Fruit fly (Drosophila melanogaster) whole organism, prepupa: ENCODE data around the gene Socs16D.

Source experiments
- CG10631 ChIP-seq: fragments of 200-800 bp; sonication (Bioruptor generic); optimal IDR thresholded peaks from 2 replicates; lab custom pipeline; 2016; ENCODE audit warnings: missing biosample characterization, missing genetic modification characterization
- CG10669 ChIP-seq: fragments of 200-800 bp; sonication (Bioruptor generic); optimal IDR thresholded peaks from 3 replicates; lab custom pipeline; 2018; ENCODE audit warnings: missing biosample characterization, mild to moderate bottlenecking, missing genetic modification characterization, moderate library complexity
- CG11762 ChIP-seq: fragments of 200-800 bp; sonication (Bioruptor generic); optimal IDR thresholded peaks from 3 replicates; lab custom pipeline; 2016; ENCODE audit warnings: missing biosample characterization, missing genetic modification characterization; ENCODE audit not compliant: insufficient read depth
- CG11902 ChIP-seq: fragments of 200-800 bp; sonication (Bioruptor generic); optimal IDR thresholded peaks from 3 replicates; lab custom pipeline; 2016; ENCODE audit warnings: missing biosample characterization, missing genetic modification characterization
- CG15336 ChIP-seq: fragments of 200-800 bp; sonication (Bioruptor generic); IDR thresholded peaks from 2 replicates; pipeline ENCODE4 v1.3.6; 2022; ENCODE audit warnings: missing biosample characterization, missing genetic modification characterization
- CG16779 ChIP-seq: fragments of 200-800 bp; sonication (Bioruptor generic); optimal IDR thresholded peaks from 3 replicates; lab custom pipeline; 2017; ENCODE audit warnings: missing biosample characterization, mild to moderate bottlenecking, missing genetic modification characterization
- CG3032 ChIP-seq: fragments of 200-800 bp; optimal IDR thresholded peaks from 2 replicates; lab custom pipeline; 2019; ENCODE audit warnings: missing biosample characterization, mild to moderate bottlenecking, missing genetic modification characterization, moderate library complexity
- CG31627 ChIP-seq: fragments of 200-800 bp; sonication (Bioruptor generic); optimal IDR thresholded peaks from 3 replicates; lab custom pipeline; 2016; ENCODE audit warnings: missing biosample characterization, missing genetic modification characterization
- CG3919 ChIP-seq: fragments of 200-800 bp; sonication (Bioruptor generic); optimal IDR thresholded peaks from 3 replicates; lab custom pipeline; 2016; ENCODE audit warnings: missing biosample characterization, missing genetic modification characterization
- CG4318 ChIP-seq: fragments of 200-800 bp; sonication (Bioruptor generic); optimal IDR thresholded peaks from 3 replicates; lab custom pipeline; 2017; ENCODE audit warnings: missing biosample characterization, mild to moderate bottlenecking, missing genetic modification characterization
- CG6163 ChIP-seq: fragments of 200-800 bp; sonication (Bioruptor generic); IDR thresholded peaks from 3 replicates; pipeline ENCODE4 v1.3.6; 2022; ENCODE audit warnings: missing biosample characterization, missing genetic modification characterization
- CG6276 ChIP-seq: fragments of 200-800 bp; sonication (Bioruptor generic); optimal IDR thresholded peaks from 2 replicates; lab custom pipeline; 2017; ENCODE audit warnings: missing biosample characterization, mild to moderate bottlenecking, missing genetic modification characterization
- CG6792 ChIP-seq: fragments of 200-800 bp; sonication (Bioruptor generic); optimal IDR thresholded peaks from 3 replicates; lab custom pipeline; 2016; ENCODE audit warnings: missing biosample characterization, missing genetic modification characterization
- CG6808 ChIP-seq: fragments of 200-800 bp; sonication (Bioruptor generic); optimal IDR thresholded peaks from 3 replicates; lab custom pipeline; 2017; ENCODE audit warnings: missing biosample characterization, missing genetic modification characterization, mild to moderate bottlenecking, moderate library complexity, missing genetic modification reagents
- CG7368 ChIP-seq: fragments of 200-800 bp; sonication (Bioruptor generic); optimal IDR thresholded peaks from 3 replicates; lab custom pipeline; 2016; ENCODE audit warnings: missing biosample characterization, missing genetic modification characterization
- CG8119 ChIP-seq: fragments of 200-800 bp; sonication (Bioruptor generic); IDR thresholded peaks from 3 replicates; pipeline ENCODE4 v1.3.6; 2022; ENCODE audit warnings: missing biosample characterization, missing genetic modification characterization
- CG8319 ChIP-seq: fragments of 200-800 bp; sonication (Bioruptor generic); optimal IDR thresholded peaks from 3 replicates; lab custom pipeline; 2016; ENCODE audit warnings: missing biosample characterization, missing genetic modification characterization
- CG8632 ChIP-seq: fragments of 200-800 bp; sonication (Bioruptor generic); optimal IDR thresholded peaks from 3 replicates; lab custom pipeline; 2016; ENCODE audit warnings: missing biosample characterization, missing genetic modification characterization
- CG9139 ChIP-seq: fragments of 200-800 bp; sonication (Bioruptor generic); optimal IDR thresholded peaks from 3 replicates; lab custom pipeline; 2017; ENCODE audit warnings: missing biosample characterization, mild to moderate bottlenecking, missing genetic modification characterization
- Eip78C ChIP-seq: fragments of 200-800 bp; sonication (Bioruptor generic); peaks from one replicate; lab custom pipeline; 2016; ENCODE audit warnings: missing biosample characterization, missing genetic modification characterization
- Eip93F ChIP-seq: fragments of 200-800 bp; sonication (Bioruptor generic); optimal IDR thresholded peaks from 2 replicates; lab custom pipeline; 2016; ENCODE audit warnings: missing biosample characterization, mild to moderate bottlenecking, missing genetic modification characterization
- Ets21C ChIP-seq: fragments of 200-800 bp; sonication (Bioruptor generic); optimal IDR thresholded peaks from 3 replicates; lab custom pipeline; 2016; ENCODE audit warnings: missing biosample characterization, missing genetic modification characterization
- Ets96B ChIP-seq: fragments of 200-800 bp; optimal IDR thresholded peaks from 2 replicates; lab custom pipeline; 2019; ENCODE audit warnings: missing biosample characterization, mild to moderate bottlenecking, missing genetic modification characterization, moderate library complexity
- Hr39 ChIP-seq: fragments of 200-800 bp; sonication (Bioruptor generic); optimal IDR thresholded peaks from 2 replicates; lab custom pipeline; 2016; ENCODE audit warnings: missing biosample characterization, missing genetic modification characterization
- Lpt ChIP-seq: fragments of 200-800 bp; sonication (Bioruptor generic); optimal IDR thresholded peaks from 3 replicates; lab custom pipeline; 2016; ENCODE audit warnings: missing biosample characterization, missing genetic modification characterization
- OdsH ChIP-seq: fragments of 200-800 bp; sonication (Bioruptor generic); optimal IDR thresholded peaks from 3 replicates; lab custom pipeline; 2016; ENCODE audit warnings: missing biosample characterization, missing genetic modification characterization
- Sox15 ChIP-seq: fragments of 200-800 bp; sonication (Bioruptor generic); optimal IDR thresholded peaks from 3 replicates; lab custom pipeline; 2016; ENCODE audit warnings: missing biosample characterization, missing genetic modification characterization
- achi ChIP-seq: fragments of 200-800 bp; sonication (Bioruptor generic); optimal IDR thresholded peaks from 3 replicates; lab custom pipeline; 2016; ENCODE audit warnings: missing biosample characterization, missing genetic modification characterization
- acj6 ChIP-seq: fragments of 200-800 bp; sonication (Bioruptor generic); optimal IDR thresholded peaks from 3 replicates; lab custom pipeline; 2016; ENCODE audit warnings: missing biosample characterization, missing genetic modification characterization
- cyc ChIP-seq: fragments of 200-800 bp; sonication (Bioruptor generic); optimal IDR thresholded peaks from 3 replicates; lab custom pipeline; 2016; ENCODE audit warnings: missing biosample characterization, missing genetic modification characterization
- dac ChIP-seq: fragments of 200-800 bp; sonication (Bioruptor generic); optimal IDR thresholded peaks from 2 replicates; lab custom pipeline; 2017; ENCODE audit warnings: missing biosample characterization, mild to moderate bottlenecking, missing genetic modification characterization
- eg ChIP-seq: fragments of 200-800 bp; sonication (Bioruptor generic); IDR thresholded peaks from 3 replicates; pipeline ENCODE4 v1.3.6; 2022; ENCODE audit warnings: missing biosample characterization, missing genetic modification characterization
- esn ChIP-seq: fragments of 200-800 bp; sonication (Bioruptor generic); optimal IDR thresholded peaks from 2 replicates; lab custom pipeline; 2016; ENCODE audit warnings: missing biosample characterization, mild to moderate bottlenecking, missing genetic modification characterization, moderate library complexity
- fd85E ChIP-seq: fragments of 200-800 bp; sonication (Bioruptor generic); optimal IDR thresholded peaks from 3 replicates; lab custom pipeline; 2016; ENCODE audit warnings: missing biosample characterization, missing genetic modification characterization
- fkh ChIP-seq: fragments of 200-800 bp; sonication (Bioruptor generic); optimal IDR thresholded peaks from 3 replicates; lab custom pipeline; 2017; ENCODE audit warnings: missing biosample characterization, mild to moderate bottlenecking, missing genetic modification characterization, moderate library complexity
- net ChIP-seq: fragments of 200-800 bp; sonication (Bioruptor generic); optimal IDR thresholded peaks from 3 replicates; lab custom pipeline; 2016; ENCODE audit warnings: missing biosample characterization, missing genetic modification characterization
- salr ChIP-seq, 2 experiments: fragments of 200-800 bp; sonication (Bioruptor generic); optimal IDR thresholded peaks; 3 replicates each; lab custom pipeline; 2016 to 2018; ENCODE audit warnings: missing biosample characterization in 2 of 2, missing genetic modification characterization in 2 of 2, mild to moderate bottlenecking in 1 of 2
- ss ChIP-seq, 2 experiments: fragments of 200-800 bp; sonication (Bioruptor generic); optimal IDR thresholded peaks; 2 replicates in 1 of 2; 3 replicates in 1 of 2; lab custom pipeline; 2017 to 2018; ENCODE audit warnings: mild to moderate bottlenecking in 2 of 2, missing biosample characterization in 2 of 2, missing genetic modification characterization in 2 of 2, moderate library complexity in 1 of 2
- svp ChIP-seq: fragments of 200-800 bp; sonication (Bioruptor generic); peaks from one replicate; lab custom pipeline; 2016; ENCODE audit warnings: missing biosample characterization, missing genetic modification characterization
- topi ChIP-seq: fragments of 200-800 bp; sonication (Bioruptor generic); optimal IDR thresholded peaks from 3 replicates; lab custom pipeline; 2016; ENCODE audit warnings: missing biosample characterization, missing genetic modification characterization
- vri ChIP-seq: fragments of 200-800 bp; sonication (Bioruptor generic); optimal IDR thresholded peaks from 3 replicates; lab custom pipeline; 2016; ENCODE audit warnings: missing biosample characterization, mild to moderate bottlenecking, missing genetic modification characterization

Gene Socs16D

DNA sequence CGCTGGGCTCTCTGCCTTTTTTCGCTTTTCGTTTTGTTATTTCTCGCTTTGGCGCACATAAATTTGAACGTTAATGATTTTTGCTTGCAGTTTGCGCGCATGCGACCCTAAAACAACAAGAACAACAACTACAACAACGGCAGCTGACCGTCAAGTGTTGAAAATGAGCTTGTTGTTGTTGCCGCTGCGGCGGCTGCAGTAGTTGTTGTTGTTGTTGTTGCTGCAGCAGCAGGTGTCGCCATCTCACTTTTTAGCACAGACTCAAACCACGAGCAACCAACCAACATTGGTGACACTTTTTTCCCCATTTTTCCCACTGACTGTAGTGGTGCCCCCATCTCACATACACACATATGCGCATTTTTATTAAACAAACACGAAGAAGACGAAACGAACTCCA lies 37.3 kb downstream of the Socs16D start:
- TF ChIP-seq Sox15 (GFP tag; lab: Kevin White, UChicago), result no peak
- TF ChIP-seq net (GFP tag; lab: Kevin White, UChicago), result no peak
- TF ChIP-seq ss (GFP tag; optimal IDR thresholded peaks at IDR 0.05; lab: Kevin White, UChicago), result peak in 1 of 2 experiments; percentile 12
- no peak for TF ChIP-seq esn (GFP tag; lab: Kevin White, UChicago)

DNA sequence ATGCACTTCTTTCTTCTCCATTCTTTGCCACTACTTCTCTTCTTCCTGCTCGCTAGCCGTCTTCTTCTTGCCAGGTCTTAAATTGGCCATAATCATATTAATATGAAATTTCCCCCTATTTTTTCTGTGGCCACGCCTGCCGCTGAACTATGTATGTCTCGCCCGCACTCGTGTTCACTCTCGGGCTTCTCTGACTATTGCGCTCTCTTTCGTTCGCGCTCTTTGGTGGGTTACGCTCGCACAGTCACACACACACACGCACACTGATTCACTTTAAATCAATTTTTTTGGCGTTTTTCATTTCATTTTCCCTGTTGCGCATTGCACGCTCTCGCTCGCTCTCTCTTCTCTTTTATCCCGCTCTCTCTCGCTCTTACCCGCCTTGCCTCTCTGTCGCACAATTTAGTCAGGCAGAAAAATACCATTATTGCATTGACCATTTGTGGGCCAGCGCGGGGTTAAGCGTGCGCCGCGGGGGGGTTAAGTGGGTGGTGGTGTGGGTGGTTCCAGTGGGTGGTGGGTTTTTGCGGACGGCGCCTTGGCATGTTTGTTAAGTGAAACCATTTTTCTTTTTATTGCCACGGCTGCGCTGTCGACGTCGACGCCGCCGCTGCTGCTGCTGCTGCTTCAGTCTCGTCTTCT lies 37.8 kb downstream of the Socs16D start:
- no peak for TF ChIP-seq topi (GFP tag; lab: Kevin White, UChicago)
- no peak for TF ChIP-seq Hr39 (GFP tag; lab: Kevin White, UChicago)
- no peak for TF ChIP-seq cyc
- no peak for TF ChIP-seq CG11902
- no peak for TF ChIP-seq CG6792 (GFP tag; lab: Kevin White, UChicago)
- TF ChIP-seq eg (GFP tag; lab: Robert Waterston, UW), result no peak
- no peak for TF ChIP-seq CG7368 (GFP tag; lab: Kevin White, UChicago)
- TF ChIP-seq CG15336, result no peak
- no peak for TF ChIP-seq Lpt (GFP tag; lab: Kevin White, UChicago)
- no peak for TF ChIP-seq fkh (GFP tag; lab: Kevin White, UChicago)
- no peak for TF ChIP-seq CG10669
- no peak for TF ChIP-seq CG11762
- TF ChIP-seq CG8632 (GFP tag; lab: Kevin White, UChicago), result no peak

DNA sequence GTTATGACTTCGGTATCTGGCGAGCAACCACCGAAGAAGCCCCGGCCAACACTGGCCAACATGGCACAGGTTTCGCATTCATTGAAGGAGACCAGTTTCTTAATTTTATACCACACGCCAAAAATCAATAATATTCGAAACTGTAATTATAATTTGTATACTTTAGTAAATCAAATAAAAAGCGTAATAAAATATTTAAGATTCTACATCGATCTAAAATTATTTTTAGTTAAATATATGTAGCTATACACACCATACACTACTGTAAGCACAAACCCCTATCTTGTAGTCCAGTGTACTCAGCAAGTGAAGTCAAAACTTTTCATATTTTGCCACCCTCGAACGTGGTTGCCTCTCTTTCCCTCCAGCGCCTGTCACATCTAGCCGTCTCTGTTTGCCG lies 45.3 kb downstream of the Socs16D start:
- TF ChIP-seq ss (GFP tag; optimal IDR thresholded peaks at IDR 0.05; lab: Kevin White, UChicago) (no peak), svp (GFP tag; lab: Kevin White, UChicago) (peak; percentile 54), CG6163 (no peak), fd85E (GFP tag; lab: Kevin White, UChicago) (no peak), vri (no peak), Eip93F (GFP tag; lab: Kevin White, UChicago) (no peak), CG8319 (no peak), CG15336 (no peak), CG9139 (GFP tag; lab: Kevin White, UChicago) (no peak), salr (GFP tag; optimal IDR thresholded peaks at IDR 0.05; lab: Kevin White, UChicago) (no peak), esn (GFP tag; lab: Kevin White, UChicago) (peak; percentile 6), eg (GFP tag; lab: Robert Waterston, UW) (no peak), acj6 (GFP tag; lab: Kevin White, UChicago) (no peak), Eip78C (GFP tag; lab: Kevin White, UChicago) (peak; percentile 6)

DNA sequence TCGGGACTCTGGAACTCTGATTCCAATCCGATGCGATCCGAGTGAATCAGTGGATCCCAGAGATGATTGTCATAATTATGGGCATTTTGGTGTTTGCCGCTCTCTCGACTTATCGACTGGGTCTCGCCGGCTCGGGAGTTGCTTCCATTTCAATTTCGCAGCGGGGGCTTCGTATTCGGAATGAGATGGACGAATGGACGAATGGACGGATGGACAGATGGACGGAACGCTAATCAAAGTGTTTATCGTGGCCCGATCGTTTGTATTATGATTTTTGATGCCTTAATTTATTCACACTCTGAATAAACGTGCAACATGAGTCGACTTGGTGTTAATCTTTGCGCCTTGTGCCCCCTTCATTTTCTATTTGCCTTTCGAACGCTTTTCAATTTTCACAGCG lies 46.5 kb downstream of the Socs16D start:
- TF ChIP-seq net (GFP tag; lab: Kevin White, UChicago) (no peak), Eip78C (GFP tag; lab: Kevin White, UChicago) (no peak), CG8119 (no peak), topi (GFP tag; lab: Kevin White, UChicago) (no peak), Lpt (GFP tag; lab: Kevin White, UChicago) (no peak), CG11902 (no peak), CG3919 (no peak), salr (GFP tag; optimal IDR thresholded peaks at IDR 0.05; lab: Kevin White, UChicago) (no peak), CG3032 (no peak), CG9139 (GFP tag; lab: Kevin White, UChicago) (no peak)

DNA sequence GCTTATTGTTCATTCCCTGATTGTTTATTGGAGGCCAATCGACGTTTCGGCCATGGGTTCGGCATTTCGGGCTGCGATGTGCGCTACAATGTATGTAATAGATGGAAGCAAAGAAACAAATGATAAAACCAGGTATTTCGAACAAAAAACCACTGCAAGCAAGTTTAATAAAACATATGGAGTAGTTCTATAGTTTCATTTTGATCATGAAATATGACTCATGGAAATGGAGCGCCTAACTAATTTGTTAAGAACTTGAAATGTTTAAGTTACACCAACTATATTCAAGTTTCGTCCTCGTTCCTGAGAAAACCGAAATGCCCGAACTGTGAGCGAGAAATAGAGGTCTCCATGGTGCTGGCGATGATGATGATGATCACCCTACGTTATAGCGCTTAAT lies 47.1 kb downstream of the Socs16D start:
- TF ChIP-seq CG31627 (GFP tag; lab: Kevin White, UChicago), result no peak
- TF ChIP-seq OdsH (GFP tag; lab: Kevin White, UChicago), result peak; percentile 45
- TF ChIP-seq CG6792 (GFP tag; lab: Kevin White, UChicago), result no peak
- TF ChIP-seq eg (GFP tag; lab: Robert Waterston, UW), result no peak
- TF ChIP-seq CG4318 (GFP tag; lab: Kevin White, UChicago), result no peak
- no peak for TF ChIP-seq Ets21C (GFP tag; lab: Kevin White, UChicago)
- no peak for TF ChIP-seq CG16779 (tag; lab: Kevin White, UChicago)
- no peak for TF ChIP-seq dac (GFP tag; lab: Kevin White, UChicago)
- TF ChIP-seq CG3919, result no peak
- TF ChIP-seq CG7368 (GFP tag; lab: Kevin White, UChicago), result no peak
- TF ChIP-seq esn (GFP tag; lab: Kevin White, UChicago), result no peak
- no peak for TF ChIP-seq achi (GFP tag; lab: Kevin White, UChicago)
- no peak for TF ChIP-seq CG8632 (GFP tag; lab: Kevin White, UChicago)
- peak; percentile 51 for TF ChIP-seq CG10669
- no peak for TF ChIP-seq CG6163
- peak; percentile 47 for TF ChIP-seq CG6808 (GFP tag; lab: Kevin White, UChicago)
- no peak for TF ChIP-seq CG9139 (GFP tag; lab: Kevin White, UChicago)
- peak; percentile 45 for TF ChIP-seq Ets96B (tag; lab: Kevin White, UChicago)
- TF ChIP-seq net (GFP tag; lab: Kevin White, UChicago), result no peak
- no peak for TF ChIP-seq fd85E (GFP tag; lab: Kevin White, UChicago)
- TF ChIP-seq CG3032, result peak; percentile 49
- TF ChIP-seq CG8319, result no peak
- no peak for TF ChIP-seq Hr39 (GFP tag; lab: Kevin White, UChicago)
- no peak for TF ChIP-seq CG11902
- TF ChIP-seq CG6276 (GFP tag; lab: Kevin White, UChicago), result no peak
- no peak for TF ChIP-seq CG10631 (GFP tag; lab: Kevin White, UChicago)
